Fruit fly (Drosophila melanogaster): Measurements from ENCODE around the gene Srrm1.

The Srrm1 gene

DNA sequence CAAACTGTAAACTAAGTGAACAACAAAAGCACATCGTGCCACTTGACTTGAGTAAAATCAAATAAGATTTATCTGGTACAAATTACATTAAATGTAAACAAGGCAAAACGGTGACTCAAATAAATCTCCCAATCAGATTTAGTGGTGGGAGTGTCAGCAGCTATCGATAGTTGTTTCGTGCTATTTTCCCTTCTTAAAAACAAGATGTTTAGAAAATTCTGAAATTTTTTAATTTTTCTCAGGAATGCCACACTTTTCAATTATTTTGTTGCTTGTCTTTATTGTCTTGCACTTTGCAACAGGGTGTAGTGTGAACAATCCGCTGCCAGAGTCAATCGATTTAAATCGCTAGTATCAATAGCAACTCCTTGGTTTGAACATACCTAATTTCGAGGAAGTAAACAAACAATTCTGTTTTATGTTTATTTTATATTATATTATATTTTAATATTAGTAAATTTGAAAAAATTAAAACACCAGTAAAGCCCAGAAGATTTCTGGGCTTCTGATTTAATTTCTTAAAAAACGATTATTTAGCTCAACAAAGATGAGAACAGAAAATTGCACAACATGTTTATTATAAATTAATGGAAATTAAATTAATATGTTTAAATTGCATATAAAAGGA, 21.3 kb upstream of the Srrm1 start, which contains the start of gene MICAL-like (continued):
- TF ChIP-seq HLH4C (GFP tag; IDR thresholded peaks at IDR 0.05; ENCODE audit: partially characterized antibody) (peak; percentile 79), toy (GFP tag; IDR thresholded peaks at IDR 0.05) (no peak), CG14965 (GFP tag; optimal IDR thresholded peaks at IDR 0.05; ENCODE audit: borderline replicate concordance) (no peak), ERR (GFP tag; optimal IDR thresholded peaks at IDR 0.05) (no peak), dpn (GFP tag; optimal IDR thresholded peaks at IDR 0.05) (peak in 1 of 2 experiments; percentile 21), Dad (GFP tag; optimal IDR thresholded peaks at IDR 0.05) (peak; percentile 26), Hr78 (GFP tag; optimal IDR thresholded peaks at IDR 0.05) (no peak), CG33213 (GFP tag; optimal IDR thresholded peaks at IDR 0.05) (peak; percentile 45), twi (tag; optimal IDR thresholded peaks at IDR 0.05) (no peak), ci (GFP tag; IDR thresholded peaks at IDR 0.05) (peak; percentile 56; the same call in 1 of the 3 replicates), aop (GFP tag; IDR thresholded peaks at IDR 0.05) (no peak), CG1832 (GFP tag; optimal IDR thresholded peaks at IDR 0.05) (no peak), CG12299 (tag; optimal IDR thresholded peaks at IDR 0.05) (no peak), Nf-YC (tag; optimal IDR thresholded peaks at IDR 0.05) (no peak), ttk (GFP tag; IDR thresholded peaks at IDR 0.05) (no peak), CG7556 (GFP tag; optimal IDR thresholded peaks at IDR 0.05) (no peak), CG18011 (GFP tag; optimal IDR thresholded peaks at IDR 0.05) (no peak), Ada2b (GFP tag; IDR thresholded peaks at IDR 0.05) (peak; percentile 49), bbx (GFP tag; IDR thresholded peaks at IDR 0.05; ENCODE audit: partially characterized antibody) (peak; percentile 72), dati (GFP tag; IDR thresholded peaks at IDR 0.05) (no peak), CG6683 (GFP tag; optimal IDR thresholded peaks at IDR 0.05) (no peak), Hmr (GFP tag; optimal IDR thresholded peaks at IDR 0.05) (no peak), CG2116 (GFP tag; optimal IDR thresholded peaks at IDR 0.05) (peak; percentile 21), CG8765 (GFP tag; IDR thresholded peaks at IDR 0.05) (no peak), amos (GFP tag; IDR thresholded peaks at IDR 0.05; ENCODE audit: partially characterized antibody) (peak; percentile 73), Lim3 (GFP tag; IDR thresholded peaks at IDR 0.05) (no peak), CG7928 (GFP tag; optimal IDR thresholded peaks at IDR 0.05) (no peak), CG18619 (GFP tag; optimal IDR thresholded peaks at IDR 0.05) (no peak), MTF-1 (GFP tag; optimal IDR thresholded peaks at IDR 0.05; ENCODE audit: borderline replicate concordance) (no peak), fu2 (GFP tag; optimal IDR thresholded peaks at IDR 0.05) (no peak), CG17912 (GFP tag; optimal IDR thresholded peaks at IDR 0.05) (no peak), nerfin-2 (GFP tag; IDR thresholded peaks at IDR 0.05; ENCODE audit: partially characterized antibody) (peak; percentile 63), CG17328 (GFP tag; IDR thresholded peaks at IDR 0.05) (peak; percentile 16; the same call in 1 of the 2 replicates), CG13775 (GFP tag; optimal IDR thresholded peaks at IDR 0.05) (no peak), fd64A (GFP tag; optimal IDR thresholded peaks at IDR 0.05) (no peak), wek (GFP tag; optimal IDR thresholded peaks at IDR 0.05) (no peak), Hr39 (optimal IDR thresholded peaks at IDR 0.05) (no peak), NC2α (GFP tag; optimal IDR thresholded peaks at IDR 0.05) (no peak), CG6272 (GFP tag; IDR thresholded peaks at IDR 0.05) (peak; percentile 12; the same call in 1 of the 2 replicates), HLH54F (GFP tag; optimal IDR thresholded peaks at IDR 0.05) (peak; percentile 29), prd (optimal IDR thresholded peaks at IDR 0.05) (no peak), prd (GFP tag; IDR thresholded peaks at IDR 0.05) (peak; percentile 51; the same call in 1 of the 3 replicates), CG10274 (GFP tag; optimal IDR thresholded peaks at IDR 0.05) (no peak), exex (tag; optimal IDR thresholded peaks at IDR 0.05) (no peak), CG10462 (GFP tag; optimal IDR thresholded peaks at IDR 0.05) (no peak), stwl (tag; optimal IDR thresholded peaks at IDR 0.05) (peak; percentile 71), CG6765 (GFP tag; optimal IDR thresholded peaks at IDR 0.05) (no peak), CG2129 (GFP tag; IDR thresholded peaks at IDR 0.05; ENCODE audit: partially characterized antibody) (peak; percentile 67), CG32767 (GFP tag; IDR thresholded peaks at IDR 0.05) (no peak), Xrp1 (GFP tag; IDR thresholded peaks at IDR 0.05) (peak; percentile 6; the same call in 1 of the 2 replicates)
